3 worm cellular contexts compared by ENCODE assay signal in the genomic region with DNA sequence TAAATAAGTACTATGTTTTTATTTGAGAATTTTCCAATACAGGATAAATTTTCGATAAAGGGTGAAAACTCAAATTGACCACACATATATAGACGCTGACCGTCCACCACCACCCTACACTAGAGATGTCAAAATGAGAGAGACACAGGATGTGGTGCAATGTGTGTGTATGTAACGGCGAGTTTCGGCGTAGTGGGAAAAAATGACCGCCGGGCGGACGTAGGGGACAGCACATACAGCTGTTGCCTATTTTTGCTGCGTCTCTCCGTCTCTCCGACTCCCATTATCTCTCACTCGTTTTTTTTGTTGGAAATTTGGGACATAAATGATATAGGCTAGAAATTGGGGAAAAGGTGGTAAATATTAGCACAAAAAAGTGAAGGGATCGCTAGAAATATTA.
TF ChIP-seq lines count a peak whose summit lies in the region.

No protein-coding gene starts in this region.

TF ChIP-seq in whole organism, L1 larva, 84 proteins besides CTCF, POLR2A, EP300 and RAD21 (continued from another document):
- TF ChIP-seq mef-2 (tag; optimal IDR thresholded peaks at IDR 0.05; lab: Kevin White, UChicago) (no peak), ceh-63 (GFP tag; optimal IDR thresholded peaks at IDR 0.05; lab: Kevin White, UChicago) (no peak), snu-23 (GFP tag; optimal IDR thresholded peaks at IDR 0.05; lab: Kevin White, UChicago) (peak; percentile 28), irx-1 (tag; optimal IDR thresholded peaks at IDR 0.05; lab: Kevin White, UChicago) (peak; percentile 20)

TF ChIP-seq in whole organism, L4 larva, 104 proteins besides CTCF, POLR2A, EP300 and RAD21 (continued from another document):
- TF ChIP-seq dpl-1 (GFP tag; optimal IDR thresholded peaks at IDR 0.05; lab: Kevin White, UChicago) = no peak
- no peak for TF ChIP-seq mxl-3 (GFP tag; optimal IDR thresholded peaks at IDR 0.05; lab: Kevin White, UChicago)
- peak; percentile 47 for TF ChIP-seq nhr-28 (tag; optimal IDR thresholded peaks at IDR 0.05; lab: Kevin White, UChicago)
- TF ChIP-seq F26F4.8 (GFP tag; conservative IDR thresholded peaks at IDR 0.05; lab: Robert Waterston, UW) = no peak
- no peak for TF ChIP-seq arid-1 (GFP tag; conservative IDR thresholded peaks at IDR 0.05; lab: Robert Waterston, UW)
- no peak for TF ChIP-seq daf-16 (GFP tag; optimal IDR thresholded peaks at IDR 0.05; lab: Kevin White, UChicago)
- peak; percentile 32 for TF ChIP-seq daf-16 (tag; optimal IDR thresholded peaks at IDR 0.05; lab: Kevin White, UChicago)
- TF ChIP-seq mdt-29 (GFP tag; IDR thresholded peaks at IDR 0.05; lab: Robert Waterston, UW) = 0 out of 2 replicates have a peak, but pooled peaks have one; percentile 28
- no peak for TF ChIP-seq ztf-7 (tag; optimal IDR thresholded peaks at IDR 0.05; lab: Kevin White, UChicago)
- peak in 1 of 2 experiments; percentile 97 for TF ChIP-seq unc-62 (GFP tag; optimal IDR thresholded peaks at IDR 0.05 in 1 of 2; lab: Kevin White, UChicago)
- no peak for TF ChIP-seq unc-62 (tag; optimal IDR thresholded peaks at IDR 0.05; lab: Kevin White, UChicago)
- no peak for TF ChIP-seq unc-39 (tag; optimal IDR thresholded peaks at IDR 0.05; lab: Kevin White, UChicago)

TF ChIP-seq in whole organism, late embryonic, 69 proteins besides CTCF, POLR2A, EP300 and RAD21 (continued from another document):
- TF ChIP-seq fkh-10 (GFP tag; optimal IDR thresholded peaks at IDR 0.05; lab: Kevin White, UChicago) (no peak), K02D7.2 (tag; optimal IDR thresholded peaks at IDR 0.05; lab: Kevin White, UChicago) (no peak), odd-2 (tag; optimal IDR thresholded peaks at IDR 0.05; lab: Kevin White, UChicago) (no peak), ama-1 (optimal IDR thresholded peaks at IDR 0.05; lab: Kevin White, UChicago) (no peak), lin-11 (tag; optimal IDR thresholded peaks at IDR 0.05; lab: Kevin White, UChicago) (no peak), hlh-6 (tag; optimal IDR thresholded peaks at IDR 0.05; lab: Kevin White, UChicago) (no peak), ceh-2 (tag; optimal IDR thresholded peaks at IDR 0.05; lab: Kevin White, UChicago) (no peak), gmeb-2 (tag; optimal IDR thresholded peaks at IDR 0.05; lab: Kevin White, UChicago) (no peak), ceh-18 (tag; optimal IDR thresholded peaks at IDR 0.05; lab: Kevin White, UChicago) (peak; percentile 3)
TF ChIP-seq in whole organism, late embryonic: peak in this region for 4.
